Fruit fly (Drosophila melanogaster) whole organism, prepupa: ENCODE data around the gene PolrMT.

ENCODE experiments used
- Blimp-1 ChIP-seq: fragments of 200-800 bp; sonication (Bioruptor generic); optimal IDR thresholded peaks from 3 replicates; lab custom pipeline; 2017; ENCODE audit warnings: missing biosample characterization, missing genetic modification characterization, mild to moderate bottlenecking, moderate library complexity, missing genetic modification reagents
- CG6163 ChIP-seq: fragments of 200-800 bp; sonication (Bioruptor generic); IDR thresholded peaks from 3 replicates; pipeline ENCODE4 v1.3.6; 2022; ENCODE audit warnings: missing biosample characterization, missing genetic modification characterization
- Ets96B ChIP-seq: fragments of 200-800 bp; optimal IDR thresholded peaks from 2 replicates; lab custom pipeline; 2019; ENCODE audit warnings: missing biosample characterization, mild to moderate bottlenecking, missing genetic modification characterization, moderate library complexity

DNA sequence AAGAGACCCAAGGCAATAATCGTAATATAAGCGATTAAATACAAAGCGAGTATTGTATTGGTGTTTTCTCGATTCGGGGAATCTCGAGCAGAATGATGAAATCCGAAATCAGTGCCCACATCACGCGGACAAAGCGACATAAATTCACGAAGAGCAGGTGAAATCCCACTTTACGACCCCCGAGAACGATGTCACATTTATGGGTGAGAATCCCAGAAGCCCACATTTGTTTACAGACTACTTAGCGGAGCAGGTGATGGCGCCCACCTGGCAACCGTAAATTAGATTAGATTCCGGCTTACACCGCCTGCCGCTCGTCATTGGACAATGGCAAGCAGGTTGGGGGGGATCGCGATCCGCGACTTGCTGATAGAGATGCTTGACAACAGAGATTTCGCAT is 6.1 kb upstream of the PolrMT start:
- no peak for TF ChIP-seq Ets96B (tag; lab: Kevin White, UChicago)
- TF ChIP-seq CG6163 (GFP tag; lab: Robert Waterston, UW), result no peak
- TF ChIP-seq Blimp-1 (GFP tag; lab: Kevin White, UChicago), result no peak
